Fruit fly (Drosophila melanogaster): ENCODE data around the gene Stip1.

The Stip1 gene

DNA sequence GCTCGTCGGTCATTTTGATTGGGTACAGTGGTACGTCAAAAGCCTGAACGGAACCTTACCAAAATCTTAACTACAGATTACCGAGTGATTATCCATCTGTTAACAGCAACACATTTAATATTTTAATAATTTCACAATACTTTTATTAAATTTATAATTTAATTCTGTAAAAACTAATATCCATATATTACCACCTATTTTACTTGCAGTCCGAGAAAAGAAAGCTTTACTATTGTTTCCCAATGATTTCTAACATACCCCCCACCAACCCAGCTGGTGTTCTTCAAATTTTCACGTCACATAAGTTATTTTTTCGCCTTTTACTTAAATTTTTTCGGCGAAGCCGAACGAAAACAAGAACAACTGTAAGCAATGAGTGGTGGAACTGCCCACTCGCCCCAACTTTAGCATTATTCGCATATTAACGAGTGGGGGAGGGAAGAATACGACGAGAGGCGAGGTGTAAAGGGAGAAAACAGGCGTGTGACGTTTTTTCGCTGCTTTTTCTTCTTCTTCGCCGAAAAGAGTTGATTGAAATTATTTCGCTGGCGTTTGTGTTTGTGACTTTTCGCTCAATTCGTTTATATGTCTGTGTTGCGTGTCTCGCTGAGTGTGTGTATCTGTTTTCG, 47.0 kb upstream of the Stip1 start (continued):
- TF ChIP-seq ERR (GFP tag; optimal IDR thresholded peaks at IDR 0.05) (no peak), rib (GFP tag; IDR thresholded peaks at IDR 0.05) (peak; percentile 82), zen2 (GFP tag; IDR thresholded peaks at IDR 0.05; ENCODE audit: partially characterized antibody) (no peak), B-H2 (GFP tag; optimal IDR thresholded peaks at IDR 0.05) (peak; percentile 32), CG17361 (GFP tag; IDR thresholded peaks at IDR 0.05) (peak; percentile 80), CG7987 (GFP tag; optimal IDR thresholded peaks at IDR 0.05) (no peak), BtbVII (GFP tag; optimal IDR thresholded peaks at IDR 0.05) (peak; percentile 75), CG11723 (GFP tag; optimal IDR thresholded peaks at IDR 0.05) (peak; percentile 29), CG7839 (tag; optimal IDR thresholded peaks at IDR 0.05) (peak; percentile 72), ATbp (GFP tag; optimal IDR thresholded peaks at IDR 0.05) (peak; percentile 47), CG12104 (GFP tag; optimal IDR thresholded peaks at IDR 0.05) (peak; percentile 0), exex (tag; optimal IDR thresholded peaks at IDR 0.05) (peak; percentile 44), nau (GFP tag; optimal IDR thresholded peaks at IDR 0.05) (peak; percentile 31), CG17829 (tag; optimal IDR thresholded peaks at IDR 0.05) (peak; percentile 54), CG18619 (GFP tag; optimal IDR thresholded peaks at IDR 0.05) (peak; percentile 73), CG7928 (GFP tag; optimal IDR thresholded peaks at IDR 0.05) (peak; percentile 53), CG6683 (GFP tag; optimal IDR thresholded peaks at IDR 0.05) (peak; percentile 53), CG17385 (GFP tag; optimal IDR thresholded peaks at IDR 0.05) (peak; percentile 80), wdn (GFP tag; IDR thresholded peaks at IDR 0.05) (peak; percentile 43; the same call in 1 of the 2 replicates), ci (GFP tag; IDR thresholded peaks at IDR 0.05) (no peak), CoRest (tag; optimal IDR thresholded peaks at IDR 0.05) (peak; percentile 60), hkb (optimal IDR thresholded peaks at IDR 0.05) (no peak), hkb (GFP tag; IDR thresholded peaks at IDR 0.05) (no peak), Hr3 (GFP tag; optimal IDR thresholded peaks at IDR 0.05) (peak; percentile 33), Deaf1 (tag; optimal IDR thresholded peaks at IDR 0.05) (peak; percentile 45), Bteb2 (GFP tag; optimal IDR thresholded peaks at IDR 0.05) (no peak), CG32532 (GFP tag; IDR thresholded peaks at IDR 0.05) (peak; percentile 69), C15 (GFP tag; IDR thresholded peaks at IDR 0.05) (no peak), HLHmδ (GFP tag; optimal IDR thresholded peaks at IDR 0.05) (no peak), crp (GFP tag; optimal IDR thresholded peaks at IDR 0.05) (no peak), slou (GFP tag; optimal IDR thresholded peaks at IDR 0.05) (no peak), Abd-B (GFP tag; optimal IDR thresholded peaks at IDR 0.05) (peak; percentile 15), CG8765 (GFP tag; IDR thresholded peaks at IDR 0.05) (no peak), CG33213 (GFP tag; optimal IDR thresholded peaks at IDR 0.05) (no peak), dpn (GFP tag; optimal IDR thresholded peaks at IDR 0.05) (peak in 1 of 2 experiments; percentile 40), sug (tag; optimal IDR thresholded peaks at IDR 0.05) (peak; percentile 55), Xrp1 (GFP tag; IDR thresholded peaks at IDR 0.05) (peak; percentile 54), cas (GFP tag; IDR thresholded peaks at IDR 0.05) (no peak), Asciz (GFP tag; optimal IDR thresholded peaks at IDR 0.05) (peak; percentile 9), CG10267 (tag; optimal IDR thresholded peaks at IDR 0.05) (peak; percentile 42), CG15696 (tag; optimal IDR thresholded peaks at IDR 0.05) (peak; percentile 15), Elba2 (GFP tag; optimal IDR thresholded peaks at IDR 0.05) (no peak), CG9727 (GFP tag; optimal IDR thresholded peaks at IDR 0.05) (peak; percentile 80), bsh (GFP tag; optimal IDR thresholded peaks at IDR 0.05) (peak; percentile 41 to 54), sc (optimal IDR thresholded peaks at IDR 0.05) (no peak), sc (GFP tag; optimal IDR thresholded peaks at IDR 0.05) (peak; percentile 0), CG17328 (GFP tag; IDR thresholded peaks at IDR 0.05) (no peak), run (tag; optimal IDR thresholded peaks at IDR 0.05) (no peak), unc-4 (GFP tag; IDR thresholded peaks at IDR 0.05; ENCODE audit: partially characterized antibody) (no peak), row (GFP tag; IDR thresholded peaks at IDR 0.05) (peak; percentile 55)
